Worm (Caenorhabditis elegans) whole organism, L3 larva: ENCODE data around the gene C27D6.12.

Experiments used
- egl-27 ChIP-seq: sonication (generic microtip); optimal IDR thresholded peaks from 4 replicates; lab custom pipeline; 2017; ENCODE audit warnings: missing biosample characterization, missing genetic modification reagents, missing genetic modification characterization
- nhr-76 ChIP-seq: fragments of 150-350 bp; sonication (generic microtip); optimal IDR thresholded peaks from 5 replicates; lab custom pipeline; 2014; ENCODE audit warnings: missing biosample characterization, missing genetic modification characterization
- nhr-77 ChIP-seq: fragments of 150-350 bp; optimal IDR thresholded peaks from 2 replicates; lab custom pipeline; 2014; ENCODE audit warnings: missing biosample characterization, missing genetic modification characterization
- ztf-11 ChIP-seq: fragments of 150-350 bp; optimal IDR thresholded peaks from 2 replicates; lab custom pipeline; 2014; ENCODE audit warnings: missing biosample characterization, missing genetic modification characterization
- ztf-4 ChIP-seq: fragments of 150-350 bp; optimal IDR thresholded peaks from 2 replicates; lab custom pipeline; 2014; ENCODE audit warnings: missing biosample characterization, missing genetic modification characterization

ce11 chrII:5172451-5172850 lies 5.4 kb downstream of the C27D6.12 start, which contains the start of gene C27D6.1:
- TF ChIP-seq ztf-4 (tag; lab: Kevin White, UChicago): no peak
- TF ChIP-seq ztf-11: no peak
- no peak for TF ChIP-seq nhr-77 (tag; lab: Kevin White, UChicago)
- no peak for TF ChIP-seq nhr-76 (tag; lab: Kevin White, UChicago)
- no peak for TF ChIP-seq egl-27 (tag; lab: Kevin White, UChicago)
